Worm (Caenorhabditis elegans) whole organism, L2 larva: ENCODE data around the gene cra-1.

Experiments used
- C34F6.9 ChIP-seq: fragments of 150-350 bp; optimal IDR thresholded peaks from 2 replicates; lab custom pipeline; 2014; ENCODE audit warnings: missing biosample characterization, missing genetic modification characterization
- F13H6.1 ChIP-seq: sonication (generic microtip); optimal IDR thresholded peaks from 2 replicates; lab custom pipeline; 2016; ENCODE audit warnings: missing genetic modification characterization, missing compliant biosample characterization
- R02D3.7 ChIP-seq: fragments of 150-350 bp; optimal IDR thresholded peaks from 2 replicates; lab custom pipeline; 2014; ENCODE audit warnings: missing biosample characterization, missing genetic modification characterization
- Y55F3AM.14 ChIP-seq: fragments of 200-800 bp; sonication (Bioruptor generic); optimal IDR thresholded peaks from 2 replicates; lab custom pipeline; 2018; ENCODE audit warnings: mild to moderate bottlenecking, missing genetic modification characterization, missing compliant biosample characterization
- ZK546.5 ChIP-seq: sonication (generic microtip); optimal IDR thresholded peaks from 2 replicates; lab custom pipeline; 2017; ENCODE audit warnings: missing biosample characterization, missing genetic modification characterization
- alr-1 ChIP-seq: fragments of 150-350 bp; optimal IDR thresholded peaks from 2 replicates; lab custom pipeline; 2014; ENCODE audit warnings: missing biosample characterization, missing genetic modification characterization
- aly-2 ChIP-seq: fragments of 150-350 bp; optimal IDR thresholded peaks from 2 replicates; lab custom pipeline; 2014; ENCODE audit warnings: missing biosample characterization, missing genetic modification characterization
- ama-1 ChIP-seq: fragments of 150-350 bp; optimal IDR thresholded peaks from 2 replicates; lab custom pipeline; 2018; ENCODE audit warnings: inconsistent platforms
- blmp-1 ChIP-seq: sonication (generic microtip); optimal IDR thresholded peaks from 2 replicates; lab custom pipeline; 2017; ENCODE audit warnings: missing genetic modification characterization, mild to moderate bottlenecking, missing compliant biosample characterization, antibody characterized with exemption, moderate library complexity; ENCODE audit not compliant: insufficient read depth
- ceh-82 ChIP-seq: fragments of 150-350 bp; optimal IDR thresholded peaks from 2 replicates; lab custom pipeline; 2014; ENCODE audit warnings: missing biosample characterization, missing genetic modification characterization
- crh-2 ChIP-seq: sonication (generic microtip); optimal IDR thresholded peaks from 2 replicates; lab custom pipeline; 2017; ENCODE audit warnings: missing biosample characterization, missing genetic modification characterization
- dmd-4 ChIP-seq: sonication (generic microtip); optimal IDR thresholded peaks from 2 replicates; lab custom pipeline; 2017; ENCODE audit warnings: missing biosample characterization, missing genetic modification characterization
- egl-27 ChIP-seq: sonication (generic microtip); optimal IDR thresholded peaks from 3 replicates; lab custom pipeline; 2017; ENCODE audit warnings: missing biosample characterization, missing genetic modification reagents, missing genetic modification characterization
- elt-3 ChIP-seq: sonication (generic microtip); optimal IDR thresholded peaks from 2 replicates; lab custom pipeline; 2017; ENCODE audit warnings: missing biosample characterization, missing genetic modification characterization
- fos-1 ChIP-seq: fragments of 150-350 bp; optimal IDR thresholded peaks from 2 replicates; lab custom pipeline; 2014; ENCODE audit warnings: missing biosample characterization, missing genetic modification characterization
- gmeb-1 ChIP-seq: fragments of 150-350 bp; optimal IDR thresholded peaks from 2 replicates; lab custom pipeline; 2014; ENCODE audit warnings: missing biosample characterization, missing genetic modification characterization
- lin-13 ChIP-seq: fragments of 150-350 bp; optimal IDR thresholded peaks from 2 replicates; lab custom pipeline; 2014; ENCODE audit warnings: missing biosample characterization, missing genetic modification reagents, missing genetic modification characterization
- lin-39 ChIP-seq: fragments of 150-350 bp; optimal IDR thresholded peaks from 2 replicates; lab custom pipeline; 2014; ENCODE audit warnings: missing biosample characterization, missing genetic modification reagents, missing genetic modification characterization
- lsy-2 ChIP-seq, 2 experiments: fragments of 150-350 bp in 1 of 2; sonication (generic microtip) in 1 of 2; optimal IDR thresholded peaks; 2 replicates each; lab custom pipeline; 2014 to 2017; ENCODE audit warnings: missing biosample characterization in 2 of 2, missing genetic modification characterization in 2 of 2
- mab-5 ChIP-seq: fragments of 150-350 bp; optimal IDR thresholded peaks from 2 replicates; lab custom pipeline; 2014; ENCODE audit warnings: missing biosample characterization, missing genetic modification characterization
- mbf-1 ChIP-seq: sonication (generic microtip); optimal IDR thresholded peaks from 2 replicates; lab custom pipeline; 2017; ENCODE audit warnings: missing biosample characterization, missing genetic modification characterization
- nhr-10 ChIP-seq: sonication (generic microtip); optimal IDR thresholded peaks from 2 replicates; lab custom pipeline; 2017; ENCODE audit warnings: missing biosample characterization, missing genetic modification characterization
- nhr-12 ChIP-seq: fragments of 150-350 bp; optimal IDR thresholded peaks from 2 replicates; lab custom pipeline; 2014; ENCODE audit warnings: missing biosample characterization, missing genetic modification characterization
- nhr-129 ChIP-seq: fragments of 150-350 bp; optimal IDR thresholded peaks from 2 replicates; lab custom pipeline; 2014; ENCODE audit warnings: missing biosample characterization, missing genetic modification characterization
- nhr-21 ChIP-seq: fragments of 150-350 bp; optimal IDR thresholded peaks from 2 replicates; lab custom pipeline; 2014; ENCODE audit warnings: missing biosample characterization, missing genetic modification characterization
- nhr-23 ChIP-seq: fragments of 150-350 bp; optimal IDR thresholded peaks from 2 replicates; lab custom pipeline; 2014; ENCODE audit warnings: missing biosample characterization, missing genetic modification reagents, missing genetic modification characterization
- nhr-25 ChIP-seq: fragments of 150-350 bp; sonication (generic microtip); optimal IDR thresholded peaks from 3 replicates; lab custom pipeline; 2014; ENCODE audit warnings: missing biosample characterization, missing genetic modification characterization
- nhr-6 ChIP-seq: fragments of 150-350 bp; optimal IDR thresholded peaks from 2 replicates; lab custom pipeline; 2014; ENCODE audit warnings: missing biosample characterization, missing genetic modification characterization
- nhr-77 ChIP-seq: fragments of 150-350 bp; optimal IDR thresholded peaks from 2 replicates; lab custom pipeline; 2014; ENCODE audit warnings: missing biosample characterization, missing genetic modification characterization
- peb-1 ChIP-seq: fragments of 150-350 bp; optimal IDR thresholded peaks from 2 replicates; lab custom pipeline; 2014; ENCODE audit warnings: missing biosample characterization, missing genetic modification characterization
- sem-4 ChIP-seq: fragments of 150-350 bp; optimal IDR thresholded peaks from 2 replicates; lab custom pipeline; 2014; ENCODE audit warnings: missing biosample characterization, missing genetic modification reagents, missing genetic modification characterization
- skn-1 ChIP-seq: sonication (generic microtip); optimal IDR thresholded peaks from 2 replicates; lab custom pipeline; 2017; ENCODE audit warnings: missing biosample characterization, missing genetic modification characterization
- sma-3 ChIP-seq: sonication (generic microtip); optimal IDR thresholded peaks from 2 replicates; lab custom pipeline; 2016; ENCODE audit warnings: missing genetic modification reagents, missing genetic modification characterization, missing compliant biosample characterization
- sma-9 ChIP-seq, 2 experiments: fragments of 150-350 bp in 1 of 2; sonication (generic microtip) in 1 of 2; optimal IDR thresholded peaks; 2 replicates each; lab custom pipeline; 2014 to 2016; ENCODE audit warnings: missing genetic modification characterization in 2 of 2, mild to moderate bottlenecking in 1 of 2, missing biosample characterization in 1 of 2, missing compliant biosample characterization in 1 of 2, missing genetic modification reagents in 1 of 2, moderate library complexity in 1 of 2
- snpc-4 ChIP-seq: fragments of 150-350 bp; optimal IDR thresholded peaks from 2 replicates; lab custom pipeline; 2014; ENCODE audit warnings: missing biosample characterization, missing genetic modification characterization
- unc-39 ChIP-seq: fragments of 150-350 bp; optimal IDR thresholded peaks from 2 replicates; lab custom pipeline; 2014; ENCODE audit warnings: missing biosample characterization, missing genetic modification characterization
- unc-55 ChIP-seq: fragments of 150-350 bp; sonication (generic microtip); optimal IDR thresholded peaks from 3 replicates; lab custom pipeline; 2014; ENCODE audit warnings: missing biosample characterization, missing genetic modification reagents, missing genetic modification characterization
- zag-1 ChIP-seq: fragments of 150-350 bp; optimal IDR thresholded peaks from 2 replicates; lab custom pipeline; 2014; ENCODE audit warnings: missing biosample characterization, missing genetic modification characterization
- ztf-11 ChIP-seq: sonication (generic microtip); optimal IDR thresholded peaks from 2 replicates; lab custom pipeline; 2017; ENCODE audit warnings: missing biosample characterization, missing genetic modification characterization
- ztf-4 ChIP-seq: fragments of 150-350 bp; optimal IDR thresholded peaks from 2 replicates; lab custom pipeline; 2014; ENCODE audit warnings: missing biosample characterization, missing genetic modification characterization

cra-1 gene

DNA sequence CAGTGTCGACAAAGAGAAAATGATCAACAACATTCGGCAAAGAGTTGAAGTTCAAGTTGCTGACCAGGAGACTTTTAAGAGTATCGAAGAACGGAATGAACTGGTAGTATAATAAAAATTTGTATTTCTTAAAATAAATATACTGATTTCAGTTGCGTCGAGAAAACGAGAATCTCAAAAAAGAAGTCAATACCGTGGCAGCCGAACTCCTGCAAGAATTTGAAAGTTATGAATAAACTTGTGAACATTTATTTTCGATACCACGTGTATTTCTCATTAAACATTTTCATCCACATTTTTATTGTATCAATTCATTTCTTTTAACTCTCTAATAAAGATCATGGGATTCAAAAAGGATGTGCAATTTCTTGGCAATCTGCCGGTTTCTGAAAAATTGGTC, 736 bp upstream of the cra-1 start, which contains the start of gene K04C2.8:
TSS of gene K04C2.8 (plus strand) at position 301 of the 400 bp plus-strand sequence.
- TF ChIP-seq sem-4: no peak
- TF ChIP-seq nhr-77: no peak
- no peak for TF ChIP-seq Y55F3AM.14 (GFP tag; lab: Kevin White, UChicago)
- no peak for TF ChIP-seq nhr-6 (tag; lab: Kevin White, UChicago)
- no peak for TF ChIP-seq nhr-25
- no peak for TF ChIP-seq blmp-1 (tag; lab: Kevin White, UChicago)
- TF ChIP-seq sma-3 (GFP tag; lab: Kevin White, UChicago): no peak
- no peak for TF ChIP-seq nhr-23 (tag; lab: Kevin White, UChicago)
- TF ChIP-seq nhr-21 (tag; lab: Kevin White, UChicago): no peak
- TF ChIP-seq nhr-10 (tag; lab: Kevin White, UChicago): no peak
- TF ChIP-seq ztf-11 (tag; lab: Kevin White, UChicago): no peak
- TF ChIP-seq snpc-4 (tag; lab: Kevin White, UChicago): no peak
- no peak for TF ChIP-seq egl-27 (tag; lab: Kevin White, UChicago)

- TF ChIP-seq skn-1 (tag; lab: Kevin White, UChicago) (no peak), lsy-2 (tag; optimal IDR thresholded peaks at IDR 0.05; lab: Kevin White, UChicago) (peak in 1 of 2 experiments; percentile 5), fos-1 (tag; lab: Kevin White, UChicago) (peak; percentile 92), nhr-12 (tag; lab: Kevin White, UChicago) (no peak), ZK546.5 (tag; lab: Kevin White, UChicago) (no peak), unc-39 (tag; lab: Kevin White, UChicago) (no peak), ceh-82 (tag; lab: Kevin White, UChicago) (no peak), ama-1 (no peak), mab-5 (tag; lab: Kevin White, UChicago) (no peak), nhr-6 (tag; lab: Kevin White, UChicago) (no peak), crh-2 (tag; lab: Kevin White, UChicago) (peak; percentile 19), zag-1 (tag; lab: Kevin White, UChicago) (no peak), blmp-1 (tag; lab: Kevin White, UChicago) (peak; percentile 86), ztf-11 (tag; lab: Kevin White, UChicago) (no peak), sma-9 (GFP tag; optimal IDR thresholded peaks at IDR 0.05; lab: Kevin White, UChicago) (peak; percentile 12), sma-9 (tag; optimal IDR thresholded peaks at IDR 0.05; lab: Kevin White, UChicago) (no peak), R02D3.7 (tag; lab: Kevin White, UChicago) (no peak), unc-55 (GFP tag; lab: Kevin White, UChicago) (no peak), nhr-129 (tag; lab: Kevin White, UChicago) (peak; percentile 1), gmeb-1 (peak; percentile 12), nhr-23 (tag; lab: Kevin White, UChicago) (no peak), aly-2 (tag; lab: Kevin White, UChicago) (no peak), lin-39 (tag; lab: Kevin White, UChicago) (no peak), egl-27 (tag; lab: Kevin White, UChicago) (no peak), mbf-1 (tag; lab: Kevin White, UChicago) (no peak), F13H6.1 (no peak), C34F6.9 (peak; percentile 49), dmd-4 (tag; lab: Kevin White, UChicago) (no peak), nhr-77 (no peak), peb-1 (no peak), sem-4 (no peak), nhr-10 (tag; lab: Kevin White, UChicago) (no peak)
Measured at ce11 chrIII:6863901-6864300, 5.4 kb downstream of the cra-1 start, which contains the start of gene sma-3. TSS of gene sma-3 (minus strand) at chrIII:6863968.

DNA sequence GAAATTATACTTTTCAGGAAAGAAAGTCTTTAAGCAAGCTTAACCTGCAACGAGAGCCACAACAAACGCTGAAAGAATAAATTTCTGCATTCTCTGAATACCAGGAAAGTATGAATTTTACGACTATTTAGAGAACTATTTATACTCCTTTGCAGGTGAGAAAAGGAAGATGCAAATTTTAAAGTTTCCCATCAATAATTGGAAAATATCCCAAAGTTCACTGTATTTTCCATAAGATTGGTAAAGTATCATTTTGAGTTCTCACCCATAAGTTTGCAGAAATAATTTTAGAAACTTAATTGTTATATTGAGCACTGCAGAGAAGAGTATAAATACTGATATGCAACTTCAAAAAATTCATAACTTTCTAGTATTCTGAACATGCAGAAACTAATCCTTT, 9.8 kb downstream of the cra-1 start, which contains the start of gene clec-158:
TSS of gene clec-158 (minus strand) at position 101 of the 400 bp plus-strand sequence.
- TF ChIP-seq mbf-1 (tag; lab: Kevin White, UChicago): no peak
- TF ChIP-seq crh-2 (tag; lab: Kevin White, UChicago): no peak
- TF ChIP-seq lin-39 (tag; lab: Kevin White, UChicago): no peak
- TF ChIP-seq nhr-10 (tag; lab: Kevin White, UChicago): no peak
- TF ChIP-seq nhr-129 (tag; lab: Kevin White, UChicago): no peak
- TF ChIP-seq sma-9 (GFP tag; optimal IDR thresholded peaks at IDR 0.05; lab: Kevin White, UChicago): no peak
- no peak for TF ChIP-seq sma-9 (tag; optimal IDR thresholded peaks at IDR 0.05; lab: Kevin White, UChicago)
- TF ChIP-seq nhr-12 (tag; lab: Kevin White, UChicago): no peak
- TF ChIP-seq unc-55 (GFP tag; lab: Kevin White, UChicago): no peak
- TF ChIP-seq alr-1 (tag; lab: Kevin White, UChicago): no peak
- TF ChIP-seq elt-3 (tag; lab: Kevin White, UChicago): no peak
- TF ChIP-seq mab-5 (tag; lab: Kevin White, UChicago): no peak
- TF ChIP-seq F13H6.1: no peak
- TF ChIP-seq R02D3.7 (tag; lab: Kevin White, UChicago): no peak
- no peak for TF ChIP-seq lin-13 (GFP tag; lab: Kevin White, UChicago)
- TF ChIP-seq ztf-4 (tag; lab: Kevin White, UChicago): no peak
